Worm (Caenorhabditis elegans): ENCODE data around the gene srbc-45.
A peak's percentile ranks its signal among the peaks of the same experiment; 100 is the strongest.

- TF ChIP-seq fkh-3 (tag; optimal IDR thresholded peaks at IDR 0.05) (no peak), nhr-179 (tag; optimal IDR thresholded peaks at IDR 0.05) (no peak), snpc-4 (GFP tag; optimal IDR thresholded peaks at IDR 0.05) (peak; percentile 44), snpc-4 (tag; optimal IDR thresholded peaks at IDR 0.05) (peak in 1 of 4 experiments; percentile 68), hsf-1 (GFP tag; IDR thresholded peaks at IDR 0.05) (no peak; the same call in 1 of the 2 replicates), akir-1 (GFP tag; optimal IDR thresholded peaks at IDR 0.05) (no peak), repo-1 (tag; optimal IDR thresholded peaks at IDR 0.05) (peak; percentile 15), snpc-1.1 (tag; optimal IDR thresholded peaks at IDR 0.05; ENCODE audit: insufficient read depth) (peak; percentile 2), aptf-3 (GFP tag; IDR thresholded peaks at IDR 0.05) (0 out of 2 replicates have a peak, but pooled peaks have one; percentile 26)
Measured at ce11 chrV:12780248-12780647, 23.1 kb upstream of the srbc-45 start.
